Worm (Caenorhabditis elegans) whole organism, L3 larva: ENCODE results near the gene C17G10.1.
A peak's percentile ranks its signal among the peaks of the same experiment; 100 is the strongest.

ENCODE experiments used
- R02D3.7 ChIP-seq: fragments of 150-350 bp; optimal IDR thresholded peaks from 2 replicates; lab custom pipeline; 2014; ENCODE audit warnings: missing biosample characterization, missing genetic modification characterization
- ZK546.5 ChIP-seq: sonication (generic microtip); optimal IDR thresholded peaks from 2 replicates; lab custom pipeline; 2017; ENCODE audit warnings: missing biosample characterization, missing genetic modification characterization
- aly-2 ChIP-seq: fragments of 150-350 bp; optimal IDR thresholded peaks from 2 replicates; lab custom pipeline; 2014; ENCODE audit warnings: missing biosample characterization, missing genetic modification characterization
- ama-1 ChIP-seq: fragments of 150-350 bp; optimal IDR thresholded peaks from 2 replicates; lab custom pipeline; 2018
- ceh-16 ChIP-seq: sonication (generic microtip); optimal IDR thresholded peaks from 2 replicates; lab custom pipeline; 2017; ENCODE audit warnings: missing biosample characterization, missing genetic modification characterization
- ceh-28 ChIP-seq: fragments of 150-350 bp; optimal IDR thresholded peaks from 2 replicates; lab custom pipeline; 2014; ENCODE audit warnings: missing biosample characterization, missing genetic modification reagents, missing genetic modification characterization
- ceh-82 ChIP-seq: fragments of 150-350 bp; optimal IDR thresholded peaks from 2 replicates; lab custom pipeline; 2014; ENCODE audit warnings: missing biosample characterization, missing genetic modification characterization
- ceh-9 ChIP-seq: sonication (generic microtip); optimal IDR thresholded peaks from 2 replicates; lab custom pipeline; 2018; ENCODE audit warnings: missing biosample characterization, missing genetic modification characterization
- daf-12 ChIP-seq: fragments of 150-350 bp; optimal IDR thresholded peaks from 2 replicates; lab custom pipeline; 2014; ENCODE audit warnings: missing biosample characterization, missing genetic modification reagents, missing genetic modification characterization
- egl-27 ChIP-seq: sonication (generic microtip); optimal IDR thresholded peaks from 4 replicates; lab custom pipeline; 2017; ENCODE audit warnings: missing biosample characterization, missing genetic modification reagents, missing genetic modification characterization
- egl-5 ChIP-seq: fragments of 150-350 bp; optimal IDR thresholded peaks from 2 replicates; lab custom pipeline; 2017; ENCODE audit warnings: missing biosample characterization, missing genetic modification reagents, missing genetic modification characterization, inconsistent platforms
- elt-1 ChIP-seq: fragments of 150-350 bp; optimal IDR thresholded peaks from 2 replicates; lab custom pipeline; 2014; ENCODE audit warnings: missing biosample characterization, missing genetic modification characterization
- elt-2 ChIP-seq: sonication (generic microtip); optimal IDR thresholded peaks from 2 replicates; lab custom pipeline; 2016; ENCODE audit warnings: missing genetic modification reagents, mild to moderate bottlenecking, missing genetic modification characterization, missing compliant biosample characterization
- elt-3 ChIP-seq, 3 experiments: fragments of 150-350 bp in 1 of 3; sonication (generic microtip) in 2 of 3; optimal IDR thresholded peaks; 2 replicates in 2 of 3; 4 replicates in 1 of 3; lab custom pipeline; 2014 to 2017; ENCODE audit warnings: missing biosample characterization in 3 of 3, missing genetic modification characterization in 3 of 3
- eor-1 ChIP-seq, 2 experiments: fragments of 150-350 bp; optimal IDR thresholded peaks; 2 replicates each; lab custom pipeline; 2014 to 2018; ENCODE audit warnings: missing biosample characterization in 2 of 2, missing genetic modification characterization in 2 of 2
- fkh-10 ChIP-seq: sonication (generic microtip); optimal IDR thresholded peaks from 2 replicates; lab custom pipeline; 2017; ENCODE audit warnings: missing biosample characterization, missing genetic modification reagents, missing genetic modification characterization
- fkh-2 ChIP-seq: fragments of 150-350 bp; optimal IDR thresholded peaks from 2 replicates; lab custom pipeline; 2014; ENCODE audit warnings: missing biosample characterization, missing genetic modification reagents, missing genetic modification characterization
- fos-1 ChIP-seq: fragments of 150-350 bp; optimal IDR thresholded peaks from 2 replicates; lab custom pipeline; 2014; ENCODE audit warnings: missing biosample characterization, missing genetic modification characterization
- hmg-11 ChIP-seq: sonication (generic microtip); optimal IDR thresholded peaks from 2 replicates; lab custom pipeline; 2016; ENCODE audit warnings: missing genetic modification characterization, missing compliant biosample characterization
- lin-15B ChIP-seq: fragments of 150-350 bp; optimal IDR thresholded peaks from 2 replicates; lab custom pipeline; 2014; ENCODE audit warnings: missing biosample characterization, missing genetic modification characterization
- lin-39 ChIP-seq: fragments of 150-350 bp; optimal IDR thresholded peaks from 2 replicates; lab custom pipeline; 2018; ENCODE audit warnings: missing biosample characterization, missing genetic modification reagents, missing genetic modification characterization
- mdl-1 ChIP-seq: fragments of 150-350 bp; optimal IDR thresholded peaks from 2 replicates; lab custom pipeline; 2014; ENCODE audit warnings: missing biosample characterization, missing genetic modification characterization
- nfya-1 ChIP-seq: sonication (generic microtip); optimal IDR thresholded peaks from 2 replicates; lab custom pipeline; 2017; ENCODE audit warnings: missing genetic modification characterization, mild to moderate bottlenecking, missing compliant biosample characterization, antibody characterized with exemption, moderate library complexity; ENCODE audit not compliant: insufficient read depth
- nhr-12 ChIP-seq: fragments of 150-350 bp; optimal IDR thresholded peaks from 2 replicates; lab custom pipeline; 2014; ENCODE audit warnings: missing biosample characterization, missing genetic modification characterization
- nhr-23 ChIP-seq: fragments of 150-350 bp; optimal IDR thresholded peaks from 2 replicates; lab custom pipeline; 2014; ENCODE audit warnings: missing biosample characterization, missing genetic modification reagents, missing genetic modification characterization
- nhr-237 ChIP-seq: fragments of 150-350 bp; optimal IDR thresholded peaks from 2 replicates; lab custom pipeline; 2014; ENCODE audit warnings: missing biosample characterization, missing genetic modification characterization
- nhr-25 ChIP-seq: sonication (generic microtip); optimal IDR thresholded peaks from 2 replicates; lab custom pipeline; 2017; ENCODE audit warnings: missing biosample characterization, missing genetic modification characterization
- nhr-28 ChIP-seq: fragments of 150-350 bp; optimal IDR thresholded peaks from 2 replicates; lab custom pipeline; 2014; ENCODE audit warnings: missing biosample characterization, missing genetic modification characterization
- nhr-43 ChIP-seq: sonication (generic microtip); optimal IDR thresholded peaks from 2 replicates; lab custom pipeline; 2016; ENCODE audit warnings: mild to moderate bottlenecking, missing genetic modification characterization, missing compliant biosample characterization; ENCODE audit not compliant: poor library complexity, severe bottlenecking
- nhr-67 ChIP-seq: fragments of 150-350 bp; optimal IDR thresholded peaks from 2 replicates; lab custom pipeline; 2014; ENCODE audit warnings: missing biosample characterization, missing genetic modification characterization
- nhr-76 ChIP-seq: fragments of 150-350 bp; sonication (generic microtip); optimal IDR thresholded peaks from 5 replicates; lab custom pipeline; 2014; ENCODE audit warnings: missing biosample characterization, missing genetic modification characterization
- nhr-77 ChIP-seq: fragments of 150-350 bp; optimal IDR thresholded peaks from 2 replicates; lab custom pipeline; 2014; ENCODE audit warnings: missing biosample characterization, missing genetic modification characterization
- pha-4 ChIP-seq: fragments of 150-350 bp; optimal IDR thresholded peaks from 2 replicates; lab custom pipeline; 2014; ENCODE audit warnings: missing biosample characterization, missing genetic modification reagents, missing genetic modification characterization
- pqm-1 ChIP-seq: fragments of 150-350 bp; optimal IDR thresholded peaks from 2 replicates; lab custom pipeline; 2017; ENCODE audit warnings: missing biosample characterization, missing genetic modification characterization, inconsistent platforms
- skn-1 ChIP-seq: fragments of 150-350 bp; optimal IDR thresholded peaks from 2 replicates; lab custom pipeline; 2014; ENCODE audit warnings: missing biosample characterization, missing genetic modification characterization
- tbx-2 ChIP-seq: sonication (generic microtip); optimal IDR thresholded peaks from 2 replicates; lab custom pipeline; 2016; ENCODE audit warnings: mild to moderate bottlenecking, missing genetic modification characterization, missing compliant biosample characterization
- unc-39 ChIP-seq: sonication (generic microtip); optimal IDR thresholded peaks from 4 replicates; lab custom pipeline; 2017; ENCODE audit warnings: missing biosample characterization, missing genetic modification characterization
- unc-62 ChIP-seq: fragments of 150-350 bp; sonication (generic microtip); optimal IDR thresholded peaks from 4 replicates; lab custom pipeline; 2014; ENCODE audit warnings: missing biosample characterization, missing genetic modification reagents, missing genetic modification characterization
- zag-1 ChIP-seq: fragments of 150-350 bp; optimal IDR thresholded peaks from 2 replicates; lab custom pipeline; 2014; ENCODE audit warnings: missing biosample characterization, missing genetic modification characterization
- ztf-11 ChIP-seq: fragments of 150-350 bp; optimal IDR thresholded peaks from 2 replicates; lab custom pipeline; 2014; ENCODE audit warnings: missing biosample characterization, missing genetic modification characterization
- ztf-4 ChIP-seq: fragments of 150-350 bp; optimal IDR thresholded peaks from 2 replicates; lab custom pipeline; 2014; ENCODE audit warnings: missing biosample characterization, missing genetic modification characterization

C17G10.1 gene

ce11 chrII:5587794-5588193 is 8.6 kb upstream of the C17G10.1 start:
- TF ChIP-seq lin-15B (tag; lab: Kevin White, UChicago) = no peak
- TF ChIP-seq nfya-1 (tag; lab: Kevin White, UChicago) = no peak
- TF ChIP-seq skn-1 (tag; lab: Kevin White, UChicago) = no peak
- no peak for TF ChIP-seq unc-39 (tag; lab: Kevin White, UChicago)
- no peak for TF ChIP-seq hmg-11 (tag; lab: Kevin White, UChicago)
- TF ChIP-seq nhr-43 (tag; lab: Kevin White, UChicago) = no peak
- no peak for TF ChIP-seq nhr-77
- no peak for TF ChIP-seq tbx-2 (tag; lab: Kevin White, UChicago)
- no peak for TF ChIP-seq nhr-12 (tag; lab: Kevin White, UChicago)
- TF ChIP-seq ztf-11 (tag; lab: Kevin White, UChicago) = no peak
- TF ChIP-seq nhr-28 (tag; lab: Kevin White, UChicago) = no peak
- TF ChIP-seq elt-1 (tag; lab: Kevin White, UChicago) = no peak
- TF ChIP-seq ZK546.5 = no peak
- TF ChIP-seq eor-1 (tag; optimal IDR thresholded peaks at IDR 0.05; lab: Kevin White, UChicago) = no peak
- TF ChIP-seq aly-2 (tag; lab: Kevin White, UChicago) = no peak
- no peak for TF ChIP-seq pqm-1 (tag; lab: Kevin White, UChicago)
- TF ChIP-seq fkh-10 = no peak
- no peak for TF ChIP-seq unc-62
- TF ChIP-seq R02D3.7 = no peak
- TF ChIP-seq ztf-4 (tag; lab: Kevin White, UChicago) = no peak

ce11 chrII:5589690-5590089 is 6.7 kb upstream of the C17G10.1 start, which contains the start of gene C17G10.13:
Gene C17G10.13, minus strand, starts transcription at chrII:5589790.
- TF ChIP-seq ceh-28 (tag; lab: Kevin White, UChicago) (no peak), elt-2 (tag; lab: Kevin White, UChicago) (peak; percentile 5)

ce11 chrII:5591558-5591957 is 4.8 kb upstream of the C17G10.1 start:
- no peak for TF ChIP-seq fkh-10
- no peak for TF ChIP-seq nhr-237 (tag; lab: Kevin White, UChicago)
- TF ChIP-seq elt-2 (tag; lab: Kevin White, UChicago) = no peak
- TF ChIP-seq ceh-9 (tag; lab: Kevin White, UChicago) = no peak
- no peak for TF ChIP-seq unc-39 (tag; lab: Kevin White, UChicago)
- TF ChIP-seq ceh-16 (tag; lab: Kevin White, UChicago) = no peak
- TF ChIP-seq unc-62 = no peak
- TF ChIP-seq elt-3 (tag; optimal IDR thresholded peaks at IDR 0.05; lab: Kevin White, UChicago) = no peak

- TF ChIP-seq ZK546.5 = no peak
- no peak for TF ChIP-seq fkh-2
- peak; percentile 66 for TF ChIP-seq elt-1 (tag; lab: Kevin White, UChicago)
- no peak for TF ChIP-seq aly-2 (tag; lab: Kevin White, UChicago)
Observed at ce11 chrII:5592857-5593256, 3.5 kb upstream of the C17G10.1 start.

ce11 chrII:5593377-5593932 is 2.9 kb upstream of the C17G10.1 start, which contains the start of gene cdc-14:
Gene cdc-14, minus strand, starts transcription at chrII:5593427.
- TF ChIP-seq skn-1 (tag; lab: Kevin White, UChicago) (no peak), nhr-76 (no peak), elt-2 (tag; lab: Kevin White, UChicago) (peak; percentile 73), nhr-23 (tag; lab: Kevin White, UChicago) (peak; percentile 54), ceh-16 (tag; lab: Kevin White, UChicago) (no peak), nhr-43 (tag; lab: Kevin White, UChicago) (peak; percentile 22), egl-27 (no peak), nhr-67 (tag; lab: Kevin White, UChicago) (no peak), ztf-4 (tag; lab: Kevin White, UChicago) (no peak), daf-12 (no peak), nhr-25 (tag; lab: Kevin White, UChicago) (peak; percentile 94), nfya-1 (tag; lab: Kevin White, UChicago) (peak; percentile 59), ceh-9 (tag; lab: Kevin White, UChicago) (no peak), eor-1 (tag; optimal IDR thresholded peaks at IDR 0.05; lab: Kevin White, UChicago) (no peak), nhr-77 (no peak), ZK546.5 (no peak), fkh-10 (no peak), fos-1 (no peak), mdl-1 (tag; lab: Kevin White, UChicago) (no peak), unc-39 (tag; lab: Kevin White, UChicago) (no peak), fkh-2 (peak; percentile 38), pqm-1 (tag; lab: Kevin White, UChicago) (no peak), ceh-28 (tag; lab: Kevin White, UChicago) (peak; percentile 43), pha-4 (tag; lab: Kevin White, UChicago) (peak; percentile 78), lin-15B (tag; lab: Kevin White, UChicago) (peak; percentile 65), R02D3.7 (no peak), tbx-2 (tag; lab: Kevin White, UChicago) (no peak), ceh-82 (no peak), zag-1 (tag; lab: Kevin White, UChicago) (no peak), aly-2 (tag; lab: Kevin White, UChicago) (no peak), ztf-11 (tag; lab: Kevin White, UChicago) (no peak), ama-1 (lab: Kevin White, UChicago) (no peak), egl-5 (tag; lab: Kevin White, UChicago) (peak; percentile 87), unc-62 (no peak), hmg-11 (tag; lab: Kevin White, UChicago) (peak; percentile 54), lin-39 (tag; lab: Kevin White, UChicago) (peak; percentile 76)
